Fruit fly (Drosophila melanogaster) Kc167 (cell line): ENCODE measurements around the gene CG13716.

Experiments
- Myc ChIP-seq: fragments of >200 bp; optimal IDR thresholded peaks from 2 replicates; lab custom pipeline; 2017; ENCODE audit warnings: missing external identifiers
- Sin3A ChIP-seq: fragments of >200 bp; optimal IDR thresholded peaks from 2 replicates; lab custom pipeline; 2018; ENCODE audit warnings: missing external identifiers
- h ChIP-seq: fragments of >200 bp; optimal IDR thresholded peaks from 3 replicates; lab custom pipeline; 2018; ENCODE audit warnings: missing external identifiers
- insv ChIP-seq: fragments of >200 bp; optimal IDR thresholded peaks from 3 replicates; lab custom pipeline; 2018; ENCODE audit warnings: missing external identifiers
- psq ChIP-seq: fragments of >200 bp; optimal IDR thresholded peaks from 2 replicates; lab custom pipeline; 2017; ENCODE audit warnings: missing external identifiers
- ttk ChIP-seq: sonication (Bioruptor generic); optimal IDR thresholded peaks from 2 replicates; lab custom pipeline; 2017; ENCODE audit warnings: missing external identifiers

- TF ChIP-seq ttk (lab: Kevin White, UChicago) (no peak), h (lab: Kevin White, UChicago) (no peak), Sin3A (lab: Kevin White, UChicago) (no peak), psq (lab: Kevin White, UChicago) (no peak), insv (lab: Kevin White, UChicago) (no peak), Myc (no peak)
Observed at dm6 chr3L:4624371-4625154, 10.0 kb downstream of the CG13716 start.
